Worm (Caenorhabditis elegans) whole organism, L3 larva: ENCODE results near the gene F10E7.2.
"Not testable (repeated sequence)": the region's sequence is repeated elsewhere in the genome, so short reads cannot be mapped to it uniquely, and the experiment has no call there.

ENCODE experiments used
- ZK546.5 ChIP-seq: sonication (generic microtip); optimal IDR thresholded peaks from 2 replicates; lab custom pipeline; 2017; ENCODE audit warnings: missing biosample characterization, missing genetic modification characterization
- aly-2 ChIP-seq: fragments of 150-350 bp; optimal IDR thresholded peaks from 2 replicates; lab custom pipeline; 2014; ENCODE audit warnings: missing biosample characterization, missing genetic modification characterization
- ama-1 ChIP-seq: fragments of 150-350 bp; optimal IDR thresholded peaks from 2 replicates; lab custom pipeline; 2018
- ceh-28 ChIP-seq: fragments of 150-350 bp; optimal IDR thresholded peaks from 2 replicates; lab custom pipeline; 2014; ENCODE audit warnings: missing biosample characterization, missing genetic modification reagents, missing genetic modification characterization
- ceh-82 ChIP-seq: fragments of 150-350 bp; optimal IDR thresholded peaks from 2 replicates; lab custom pipeline; 2014; ENCODE audit warnings: missing biosample characterization, missing genetic modification characterization
- ceh-9 ChIP-seq: sonication (generic microtip); optimal IDR thresholded peaks from 2 replicates; lab custom pipeline; 2018; ENCODE audit warnings: missing biosample characterization, missing genetic modification characterization
- daf-12 ChIP-seq: fragments of 150-350 bp; optimal IDR thresholded peaks from 2 replicates; lab custom pipeline; 2014; ENCODE audit warnings: missing biosample characterization, missing genetic modification reagents, missing genetic modification characterization
- egl-5 ChIP-seq: fragments of 150-350 bp; optimal IDR thresholded peaks from 2 replicates; lab custom pipeline; 2017; ENCODE audit warnings: missing biosample characterization, missing genetic modification reagents, missing genetic modification characterization, inconsistent platforms
- elt-1 ChIP-seq: fragments of 150-350 bp; optimal IDR thresholded peaks from 2 replicates; lab custom pipeline; 2014; ENCODE audit warnings: missing biosample characterization, missing genetic modification characterization
- elt-3 ChIP-seq, 3 experiments: fragments of 150-350 bp in 1 of 3; sonication (generic microtip) in 2 of 3; optimal IDR thresholded peaks; 2 replicates in 2 of 3; 4 replicates in 1 of 3; lab custom pipeline; 2014 to 2017; ENCODE audit warnings: missing biosample characterization in 3 of 3, missing genetic modification characterization in 3 of 3
- eor-1 ChIP-seq, 2 experiments: fragments of 150-350 bp; optimal IDR thresholded peaks; 2 replicates each; lab custom pipeline; 2014 to 2018; ENCODE audit warnings: missing biosample characterization in 2 of 2, missing genetic modification characterization in 2 of 2
- fkh-10 ChIP-seq: sonication (generic microtip); optimal IDR thresholded peaks from 2 replicates; lab custom pipeline; 2017; ENCODE audit warnings: missing biosample characterization, missing genetic modification reagents, missing genetic modification characterization
- fkh-2 ChIP-seq: fragments of 150-350 bp; optimal IDR thresholded peaks from 2 replicates; lab custom pipeline; 2014; ENCODE audit warnings: missing biosample characterization, missing genetic modification reagents, missing genetic modification characterization
- jun-1 ChIP-seq: fragments of 150-350 bp; optimal IDR thresholded peaks from 2 replicates; lab custom pipeline; 2014; ENCODE audit warnings: missing biosample characterization, missing genetic modification reagents, missing genetic modification characterization
- lin-15B ChIP-seq: fragments of 150-350 bp; optimal IDR thresholded peaks from 2 replicates; lab custom pipeline; 2014; ENCODE audit warnings: missing biosample characterization, missing genetic modification characterization
- lin-39 ChIP-seq: fragments of 150-350 bp; optimal IDR thresholded peaks from 2 replicates; lab custom pipeline; 2018; ENCODE audit warnings: missing biosample characterization, missing genetic modification reagents, missing genetic modification characterization
- mdl-1 ChIP-seq: fragments of 150-350 bp; optimal IDR thresholded peaks from 2 replicates; lab custom pipeline; 2014; ENCODE audit warnings: missing biosample characterization, missing genetic modification characterization
- nfya-1 ChIP-seq: sonication (generic microtip); optimal IDR thresholded peaks from 2 replicates; lab custom pipeline; 2017; ENCODE audit warnings: missing genetic modification characterization, mild to moderate bottlenecking, missing compliant biosample characterization, antibody characterized with exemption, moderate library complexity; ENCODE audit not compliant: insufficient read depth
- nhr-11 ChIP-seq: fragments of 150-350 bp; optimal IDR thresholded peaks from 2 replicates; lab custom pipeline; 2014; ENCODE audit warnings: missing biosample characterization, missing genetic modification characterization
- nhr-12 ChIP-seq: fragments of 150-350 bp; optimal IDR thresholded peaks from 2 replicates; lab custom pipeline; 2014; ENCODE audit warnings: missing biosample characterization, missing genetic modification characterization
- nhr-23 ChIP-seq: fragments of 150-350 bp; optimal IDR thresholded peaks from 2 replicates; lab custom pipeline; 2014; ENCODE audit warnings: missing biosample characterization, missing genetic modification reagents, missing genetic modification characterization
- nhr-237 ChIP-seq: fragments of 150-350 bp; optimal IDR thresholded peaks from 2 replicates; lab custom pipeline; 2014; ENCODE audit warnings: missing biosample characterization, missing genetic modification characterization
- nhr-25 ChIP-seq: sonication (generic microtip); optimal IDR thresholded peaks from 2 replicates; lab custom pipeline; 2017; ENCODE audit warnings: missing biosample characterization, missing genetic modification characterization
- nhr-28 ChIP-seq: fragments of 150-350 bp; optimal IDR thresholded peaks from 2 replicates; lab custom pipeline; 2014; ENCODE audit warnings: missing biosample characterization, missing genetic modification characterization
- nhr-67 ChIP-seq: fragments of 150-350 bp; optimal IDR thresholded peaks from 2 replicates; lab custom pipeline; 2014; ENCODE audit warnings: missing biosample characterization, missing genetic modification characterization
- nhr-76 ChIP-seq: fragments of 150-350 bp; sonication (generic microtip); optimal IDR thresholded peaks from 5 replicates; lab custom pipeline; 2014; ENCODE audit warnings: missing biosample characterization, missing genetic modification characterization
- nhr-77 ChIP-seq: fragments of 150-350 bp; optimal IDR thresholded peaks from 2 replicates; lab custom pipeline; 2014; ENCODE audit warnings: missing biosample characterization, missing genetic modification characterization
- pqm-1 ChIP-seq: fragments of 150-350 bp; optimal IDR thresholded peaks from 2 replicates; lab custom pipeline; 2017; ENCODE audit warnings: missing biosample characterization, missing genetic modification characterization, inconsistent platforms
- sea-2 ChIP-seq: fragments of 150-350 bp; sonication (generic microtip); optimal IDR thresholded peaks from 4 replicates; lab custom pipeline; 2014; ENCODE audit warnings: missing biosample characterization, missing genetic modification reagents, missing genetic modification characterization
- skn-1 ChIP-seq: fragments of 150-350 bp; optimal IDR thresholded peaks from 2 replicates; lab custom pipeline; 2014; ENCODE audit warnings: missing biosample characterization, missing genetic modification characterization
- snpc-4 ChIP-seq: fragments of 150-350 bp; optimal IDR thresholded peaks from 2 replicates; lab custom pipeline; 2014; ENCODE audit warnings: missing biosample characterization, missing genetic modification characterization
- tbx-2 ChIP-seq: sonication (generic microtip); optimal IDR thresholded peaks from 2 replicates; lab custom pipeline; 2016; ENCODE audit warnings: mild to moderate bottlenecking, missing genetic modification characterization, missing compliant biosample characterization
- unc-39 ChIP-seq: sonication (generic microtip); optimal IDR thresholded peaks from 4 replicates; lab custom pipeline; 2017; ENCODE audit warnings: missing biosample characterization, missing genetic modification characterization
- zag-1 ChIP-seq: fragments of 150-350 bp; optimal IDR thresholded peaks from 2 replicates; lab custom pipeline; 2014; ENCODE audit warnings: missing biosample characterization, missing genetic modification characterization
- ztf-4 ChIP-seq: fragments of 150-350 bp; optimal IDR thresholded peaks from 2 replicates; lab custom pipeline; 2014; ENCODE audit warnings: missing biosample characterization, missing genetic modification characterization

The F10E7.2 gene

DNA sequence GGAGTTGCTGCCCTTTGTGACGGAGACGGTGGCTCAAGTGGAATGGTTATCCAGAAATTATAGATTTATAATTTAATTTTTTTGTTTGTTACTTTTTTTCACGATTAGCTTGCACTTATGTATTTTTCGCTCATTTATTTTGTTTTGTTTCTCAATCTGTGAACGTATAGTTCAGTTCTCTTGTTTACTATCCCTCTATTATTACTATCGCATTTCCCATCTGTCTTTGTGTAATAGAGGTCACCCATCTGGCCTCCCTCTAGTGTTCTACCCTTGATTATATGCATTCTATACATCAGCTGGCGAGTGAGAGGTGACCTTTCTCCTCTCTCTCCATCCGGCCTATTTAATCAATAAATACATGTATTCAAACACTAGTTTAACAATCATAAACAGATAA lies 38.0 kb upstream of the F10E7.2 start, which contains the start of the genes T02G5.14 and T02G5.15:
T02G5.14 (plus strand) TSS at position 301 of the 400 bp plus-strand sequence.
T02G5.15 (plus strand) TSS at position 301 of the 400 bp plus-strand sequence.
- not testable (repeated sequence) for TF ChIP-seq lin-15B; nhr-67 (tag; lab: Kevin White, UChicago); skn-1 (tag; lab: Kevin White, UChicago)

DNA sequence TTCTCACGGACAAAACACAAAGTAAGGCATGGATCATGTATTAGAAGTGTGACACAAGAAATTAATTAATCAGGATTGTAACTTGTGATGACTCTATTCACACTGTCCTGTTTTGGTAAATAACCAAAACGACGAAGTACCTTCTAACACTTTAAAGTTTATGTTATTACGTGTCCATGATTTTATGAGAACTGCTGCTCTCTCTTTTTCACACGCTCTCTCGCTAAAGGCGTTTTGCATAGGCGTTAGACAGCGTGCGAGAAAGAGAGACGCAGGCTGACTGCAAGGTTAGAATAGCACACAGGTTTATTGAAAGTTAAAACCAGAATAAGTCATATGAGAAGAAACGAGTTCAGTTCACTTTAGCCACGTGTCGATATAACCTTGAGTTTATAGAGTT lies 32.0 kb upstream of the F10E7.2 start:
- TF ChIP-seq nhr-237 (tag; lab: Kevin White, UChicago) (no peak), nhr-25 (tag; lab: Kevin White, UChicago) (peak; percentile 71), egl-5 (tag; lab: Kevin White, UChicago) (peak; percentile 31)

DNA sequence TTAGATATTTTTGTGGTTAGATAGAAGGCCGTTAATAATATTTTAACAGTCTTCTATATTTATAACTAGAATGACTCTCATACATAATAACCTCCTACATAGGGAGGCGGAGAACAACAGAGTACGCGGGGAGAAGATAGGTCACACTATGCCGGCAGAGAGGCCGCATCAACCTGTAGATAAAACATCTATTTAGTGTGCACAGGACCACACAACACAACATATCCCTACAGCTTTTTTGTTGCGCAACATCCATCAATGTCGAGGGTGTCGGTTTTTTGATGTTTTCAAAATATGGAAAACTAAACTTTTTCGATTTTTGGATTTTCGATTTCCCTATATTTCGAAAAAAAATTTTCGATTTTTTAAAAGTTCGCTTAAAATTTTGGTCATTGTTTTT lies 31.2 kb upstream of the F10E7.2 start:
- TF ChIP-seq mdl-1 (tag; lab: Kevin White, UChicago), result no peak
- no peak for TF ChIP-seq nhr-23 (tag; lab: Kevin White, UChicago)
- TF ChIP-seq ama-1 (lab: Kevin White, UChicago), result no peak
- no peak for TF ChIP-seq nhr-25 (tag; lab: Kevin White, UChicago)
- TF ChIP-seq ceh-9, result no peak
- TF ChIP-seq skn-1 (tag; lab: Kevin White, UChicago), result no peak
- no peak for TF ChIP-seq ztf-4 (tag; lab: Kevin White, UChicago)
- TF ChIP-seq elt-1 (tag; lab: Kevin White, UChicago), result no peak
- no peak for TF ChIP-seq nfya-1 (tag; lab: Kevin White, UChicago)
- TF ChIP-seq unc-39 (tag; lab: Kevin White, UChicago), result no peak
- no peak for TF ChIP-seq pqm-1 (tag; lab: Kevin White, UChicago)
- no peak for TF ChIP-seq nhr-77 (tag; lab: Kevin White, UChicago)
- no peak for TF ChIP-seq fkh-10 (GFP tag; lab: Kevin White, UChicago)
- TF ChIP-seq nhr-11, result no peak
- no peak for TF ChIP-seq nhr-12 (tag; lab: Kevin White, UChicago)
- TF ChIP-seq elt-3 (tag; optimal IDR thresholded peaks at IDR 0.05; lab: Kevin White, UChicago), result no peak

DNA sequence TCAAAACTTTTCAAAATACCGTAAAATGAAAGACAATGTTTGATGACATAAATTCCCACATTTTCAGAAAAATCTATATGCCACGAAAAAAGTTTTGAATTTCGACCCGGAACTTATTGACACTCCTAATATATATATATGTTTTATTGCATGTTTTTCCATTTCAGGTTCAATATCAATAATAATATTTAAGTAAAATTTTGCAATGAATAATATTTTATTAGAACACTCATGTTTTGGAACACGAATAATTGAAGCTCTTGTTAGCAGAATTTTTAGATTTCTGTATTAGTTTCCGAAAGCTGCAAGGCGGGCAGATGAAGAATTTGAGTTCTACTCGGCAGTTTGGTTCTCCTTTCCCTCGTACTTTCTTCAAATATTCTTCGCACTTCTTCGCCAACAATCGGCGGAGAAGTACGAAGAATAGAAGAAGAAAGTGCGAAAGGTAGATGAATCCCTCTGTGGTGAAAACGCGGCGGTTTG lies 28.7 kb upstream of the F10E7.2 start, which contains the start of gene T02G5.3:
T02G5.3 (plus strand) TSS at position 51 of the 483 bp plus-strand sequence.
- TF ChIP-seq nhr-28 (tag; lab: Kevin White, UChicago) (no peak), egl-5 (tag; lab: Kevin White, UChicago) (no peak), nhr-76 (no peak), ceh-82 (tag; lab: Kevin White, UChicago) (no peak)
- TF ChIP-seq, all 47 proteins: peak for 0

DNA sequence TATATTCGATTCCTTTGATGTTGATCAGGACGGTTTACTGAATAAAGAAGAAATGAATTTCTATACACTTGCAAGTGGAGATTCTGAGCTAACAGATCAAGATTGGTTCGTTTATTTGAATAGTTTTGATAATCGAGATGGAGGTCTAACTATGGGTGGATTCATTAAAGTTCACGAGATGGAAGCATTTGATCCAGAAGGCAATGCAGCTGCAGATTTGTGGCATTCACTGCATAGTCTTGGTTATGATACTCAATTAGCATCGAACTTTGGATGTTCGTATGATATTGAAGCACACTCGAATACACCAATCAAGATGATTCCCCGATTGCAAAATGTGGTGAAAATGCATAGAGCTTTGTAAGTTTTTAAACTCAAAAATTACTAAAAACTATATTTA lies 26.1 kb upstream of the F10E7.2 start:
- TF ChIP-seq jun-1 (tag; lab: Kevin White, UChicago) (no peak), nfya-1 (tag; lab: Kevin White, UChicago) (no peak), egl-5 (tag; lab: Kevin White, UChicago) (no peak), nhr-25 (tag; lab: Kevin White, UChicago) (no peak), nhr-11 (no peak), nhr-67 (tag; lab: Kevin White, UChicago) (no peak), sea-2 (GFP tag; lab: Kevin White, UChicago) (no peak)

DNA sequence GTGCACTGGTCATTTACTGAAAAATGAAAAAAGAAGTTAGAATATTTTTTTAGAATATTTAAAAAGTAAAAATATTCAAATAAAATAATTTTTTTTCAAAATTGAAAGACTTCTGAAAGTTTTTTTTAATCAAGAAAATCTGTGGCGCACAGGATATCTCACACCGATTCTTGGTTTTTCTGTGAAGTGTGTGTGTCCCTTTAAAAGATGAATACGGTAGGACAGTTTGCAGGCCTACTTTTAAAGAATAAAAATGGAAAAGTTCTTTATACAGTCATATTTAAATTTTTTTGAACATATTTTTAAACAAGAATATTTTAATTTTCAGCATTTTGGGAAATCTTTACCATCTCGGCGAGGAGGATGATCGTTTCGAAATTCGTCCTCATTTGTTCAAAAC lies 23.5 kb upstream of the F10E7.2 start, which contains the start of gene mct-5:
mct-5 (minus strand) TSS at position 16 of the 400 bp plus-strand sequence.
- no peak for TF ChIP-seq ceh-9
- no peak for TF ChIP-seq daf-12 (tag; lab: Kevin White, UChicago)
- no peak for TF ChIP-seq lin-15B
- no peak for TF ChIP-seq ama-1 (lab: Kevin White, UChicago)
- no peak for TF ChIP-seq snpc-4 (tag; lab: Kevin White, UChicago)
- no peak for TF ChIP-seq zag-1 (tag; lab: Kevin White, UChicago)
- no peak for TF ChIP-seq fkh-10 (GFP tag; lab: Kevin White, UChicago)
- no peak for TF ChIP-seq ceh-82 (tag; lab: Kevin White, UChicago)
- no peak for TF ChIP-seq tbx-2 (tag; lab: Kevin White, UChicago)

DNA sequence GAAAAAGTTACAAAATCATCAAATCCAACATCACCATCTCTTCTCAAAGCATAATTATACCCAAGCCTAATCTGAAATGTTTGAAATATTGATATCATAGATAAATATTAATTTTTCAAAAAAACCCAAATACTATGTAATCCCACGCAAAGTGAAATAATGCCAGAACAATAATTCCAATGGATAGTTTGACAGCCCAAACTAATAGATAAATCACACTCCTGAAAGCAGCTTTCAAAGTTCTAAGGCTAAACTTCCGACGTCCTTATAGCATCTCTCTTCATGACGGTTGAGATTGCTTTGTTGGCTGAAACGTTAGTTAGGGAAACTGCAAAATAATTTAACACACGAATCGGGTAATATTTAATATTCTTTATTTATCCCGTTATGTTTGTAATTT lies 22.8 kb upstream of the F10E7.2 start:
- TF ChIP-seq lin-15B, result no peak
- TF ChIP-seq fkh-2, result no peak
- TF ChIP-seq lin-39 (tag; lab: Kevin White, UChicago), result no peak
- TF ChIP-seq elt-3 (tag; optimal IDR thresholded peaks at IDR 0.05; lab: Kevin White, UChicago), result no peak
- TF ChIP-seq ceh-28 (tag; lab: Kevin White, UChicago), result no peak
- peak; percentile 30 for TF ChIP-seq ama-1 (lab: Kevin White, UChicago)
- TF ChIP-seq ZK546.5 (tag; lab: Kevin White, UChicago), result no peak
- TF ChIP-seq jun-1 (tag; lab: Kevin White, UChicago), result no peak
- no peak for TF ChIP-seq aly-2 (tag; lab: Kevin White, UChicago)
- peak; percentile 32 for TF ChIP-seq nhr-28 (tag; lab: Kevin White, UChicago)
- TF ChIP-seq eor-1 (tag; optimal IDR thresholded peaks at IDR 0.05; lab: Kevin White, UChicago), result no peak
